Worm (Caenorhabditis elegans) whole organism, mixed stage, embryonic: Measurements from ENCODE around the gene T27E7.5.

ENCODE experiments used
- M03D4.4 ChIP-seq: sonication (generic microtip); optimal IDR thresholded peaks from 2 replicates; lab custom pipeline; 2017; ENCODE audit warnings: mild to moderate bottlenecking, missing genetic modification characterization, missing compliant biosample characterization
- blmp-1 ChIP-seq: fragments of 150-350 bp; optimal IDR thresholded peaks from 2 replicates; lab custom pipeline; 2014; ENCODE audit warnings: missing biosample characterization, missing genetic modification characterization
- ces-1 ChIP-seq: fragments of 150-350 bp; optimal IDR thresholded peaks from 2 replicates; lab custom pipeline; 2014; ENCODE audit warnings: missing biosample characterization, missing genetic modification reagents, missing genetic modification characterization
- elt-3 ChIP-seq: fragments of 150-350 bp; optimal IDR thresholded peaks from 2 replicates; lab custom pipeline; 2014; ENCODE audit warnings: missing biosample characterization, missing genetic modification characterization
- ham-2 ChIP-seq: fragments of 200-800 bp; sonication (Bioruptor generic); optimal IDR thresholded peaks from 2 replicates; lab custom pipeline; 2018; ENCODE audit warnings: mild to moderate bottlenecking, missing genetic modification characterization, missing compliant biosample characterization
- nhr-237 ChIP-seq: fragments of 150-350 bp; optimal IDR thresholded peaks from 2 replicates; lab custom pipeline; 2014; ENCODE audit warnings: missing biosample characterization, missing genetic modification characterization
- nhr-28 ChIP-seq: fragments of 150-350 bp; optimal IDR thresholded peaks from 2 replicates; lab custom pipeline; 2014; ENCODE audit warnings: missing biosample characterization, missing genetic modification characterization
- unc-39 ChIP-seq: fragments of 150-350 bp; optimal IDR thresholded peaks from 2 replicates; lab custom pipeline; 2014; ENCODE audit warnings: missing biosample characterization, missing genetic modification characterization
- ztf-11 ChIP-seq: fragments of 150-350 bp; optimal IDR thresholded peaks from 2 replicates; lab custom pipeline; 2014; ENCODE audit warnings: missing biosample characterization, missing genetic modification characterization

- peak; percentile 96 for TF ChIP-seq ham-2 (GFP tag; lab: Kevin White, UChicago)
- TF ChIP-seq nhr-28 (tag; lab: Kevin White, UChicago) = no peak
- peak; percentile 36 for TF ChIP-seq blmp-1 (tag; lab: Kevin White, UChicago)
- no peak for TF ChIP-seq M03D4.4 (tag; lab: Kevin White, UChicago)
- TF ChIP-seq ces-1 (GFP tag; lab: Kevin White, UChicago) = peak; percentile 29
- no peak for TF ChIP-seq unc-39 (tag; lab: Kevin White, UChicago)
- TF ChIP-seq ztf-11 (tag; lab: Kevin White, UChicago) = no peak
- no peak for TF ChIP-seq elt-3 (tag; lab: Kevin White, UChicago)
- no peak for TF ChIP-seq nhr-237 (tag; lab: Kevin White, UChicago)
Measured at ce11 chrIV:14496494-14496893, 40.5 kb upstream of the T27E7.5 start.
